Fruit fly (Drosophila melanogaster): ENCODE results near the gene Meics.

Gene Meics

dm6 chr3L:13923332-13924272 is 40.9 kb downstream of the Meics start (continued):
- peak; percentile 50 for TF ChIP-seq CG15269 (tag; optimal IDR thresholded peaks at IDR 0.05)
- peak; percentile 16; the same call in 1 of the 2 replicates for TF ChIP-seq E2f2 (GFP tag; IDR thresholded peaks at IDR 0.05)
- TF ChIP-seq CG6791 (GFP tag; IDR thresholded peaks at IDR 0.05; ENCODE audit: partially characterized antibody): no peak
- TF ChIP-seq nom (GFP tag; optimal IDR thresholded peaks at IDR 0.05): peak; percentile 10
- no peak for TF ChIP-seq Doc3 (GFP tag; IDR thresholded peaks at IDR 0.05; ENCODE audit: partially characterized antibody)
- TF ChIP-seq CG9437 (GFP tag; optimal IDR thresholded peaks at IDR 0.05): peak; percentile 4
- peak in 1 of 2 experiments; percentile 12 for TF ChIP-seq chif (GFP tag; optimal IDR thresholded peaks at IDR 0.05)
- no peak for TF ChIP-seq lov (optimal IDR thresholded peaks at IDR 0.05)
- TF ChIP-seq lov (GFP tag; IDR thresholded peaks at IDR 0.05): no peak
- TF ChIP-seq PHDP (tag; optimal IDR thresholded peaks at IDR 0.05): peak; percentile 56
- peak; percentile 14 for TF ChIP-seq Chrac-16 (GFP tag; optimal IDR thresholded peaks at IDR 0.05)
- peak; percentile 42 for TF ChIP-seq CG10209 (GFP tag; optimal IDR thresholded peaks at IDR 0.05)
- peak; percentile 43; the same call in 1 of the 4 replicates for TF ChIP-seq Gug (GFP tag; IDR thresholded peaks at IDR 0.05)
- peak in 1 of 2 experiments; percentile 29 for TF ChIP-seq Hr51 (GFP tag; optimal IDR thresholded peaks at IDR 0.05)
- no peak for TF ChIP-seq CG8089 (GFP tag; optimal IDR thresholded peaks at IDR 0.05)
- TF ChIP-seq CG8924 (tag; optimal IDR thresholded peaks at IDR 0.05): peak; percentile 23
- peak; percentile 61 for TF ChIP-seq CG11085 (GFP tag; IDR thresholded peaks at IDR 0.05)
- TF ChIP-seq CG16813 (GFP tag; IDR thresholded peaks at IDR 0.05; ENCODE audit: partially characterized antibody): no peak
- no peak for TF ChIP-seq pros (GFP tag; optimal IDR thresholded peaks at IDR 0.05)
- peak; percentile 21 for TF ChIP-seq CG1602 (GFP tag; optimal IDR thresholded peaks at IDR 0.05)
- TF ChIP-seq sima (GFP tag; optimal IDR thresholded peaks at IDR 0.05): no peak
- TF ChIP-seq pum (GFP tag; optimal IDR thresholded peaks at IDR 0.05): no peak
- peak; percentile 41 for TF ChIP-seq lilli (GFP tag; optimal IDR thresholded peaks at IDR 0.05)
- TF ChIP-seq phol (tag; optimal IDR thresholded peaks at IDR 0.05): peak; percentile 39
- peak; percentile 6 for TF ChIP-seq CG12942 (GFP tag; optimal IDR thresholded peaks at IDR 0.05)
- TF ChIP-seq MESR4 (GFP tag; optimal IDR thresholded peaks at IDR 0.05): no peak
- TF ChIP-seq tgo (GFP tag; IDR thresholded peaks at IDR 0.05): peak; percentile 74
- TF ChIP-seq CkIIα-i1 (GFP tag; IDR thresholded peaks at IDR 0.05): no peak
- no peak for TF ChIP-seq CG12299 (tag; optimal IDR thresholded peaks at IDR 0.05)
- peak; percentile 33 for TF ChIP-seq CG17385 (GFP tag; optimal IDR thresholded peaks at IDR 0.05)
- peak; percentile 8 for TF ChIP-seq CG1233 (GFP tag; optimal IDR thresholded peaks at IDR 0.05)
- peak; percentile 45; the same call in 1 of the 2 replicates for TF ChIP-seq ap (GFP tag; IDR thresholded peaks at IDR 0.05)
- peak; percentile 42 for TF ChIP-seq tin (GFP tag; optimal IDR thresholded peaks at IDR 0.05)
- peak; percentile 6 for TF ChIP-seq CG8359 (GFP tag; optimal IDR thresholded peaks at IDR 0.05; ENCODE audit: borderline replicate concordance)
- TF ChIP-seq rib (GFP tag; IDR thresholded peaks at IDR 0.05): peak; percentile 77
- TF ChIP-seq CG31224 (GFP tag; IDR thresholded peaks at IDR 0.05): peak; percentile 81
- peak; percentile 64; the same call in 2 of the 3 replicates for TF ChIP-seq CG11560 (tag; IDR thresholded peaks at IDR 0.05)
- TF ChIP-seq C15 (GFP tag; IDR thresholded peaks at IDR 0.05): 0 out of 3 replicates have a peak, but pooled peaks have one; percentile 48
- peak; percentile 21 for TF ChIP-seq Sox100B (GFP tag; optimal IDR thresholded peaks at IDR 0.05)
- TF ChIP-seq CG3065 (GFP tag; optimal IDR thresholded peaks at IDR 0.05): no peak
- peak; percentile 83 for TF ChIP-seq vvl (GFP tag; IDR thresholded peaks at IDR 0.05)
- TF ChIP-seq sisA (GFP tag; IDR thresholded peaks at IDR 0.05): peak; percentile 38; the same call in 1 of the 2 replicates
- no peak for TF ChIP-seq nau (GFP tag; optimal IDR thresholded peaks at IDR 0.05)
- TF ChIP-seq Vsx1 (GFP tag; optimal IDR thresholded peaks at IDR 0.05): peak; percentile 4
- peak; percentile 68; the same call in 1 of the 3 replicates for TF ChIP-seq Mrtf (GFP tag; IDR thresholded peaks at IDR 0.05)
- TF ChIP-seq slbo (GFP tag; IDR thresholded peaks at IDR 0.05): peak; percentile 87
- peak; percentile 55; the same call in 1 of the 2 replicates for TF ChIP-seq stc (GFP tag; IDR thresholded peaks at IDR 0.05)
- TF ChIP-seq Spps (tag; optimal IDR thresholded peaks at IDR 0.05): peak; percentile 46

All from whole organism, embryonic.